Worm (Caenorhabditis elegans) whole organism, L4 larva: ENCODE results near the gene F25B3.4.

ENCODE experiments used
- F10B5.3 ChIP-seq: sonication (generic microtip); optimal IDR thresholded peaks from 2 replicates; lab custom pipeline; 2016; ENCODE audit warnings: mild to moderate bottlenecking, missing genetic modification characterization, missing compliant biosample characterization
- F26F4.8 ChIP-seq: fragments of 200-800 bp; sonication (Bioruptor generic); conservative IDR thresholded peaks from 2 replicates; pipeline ENCODE4 v1.3.6; 2022; ENCODE audit warnings: missing genetic modification characterization, missing compliant biosample characterization
- F37D6.2 ChIP-seq: sonication (generic microtip); optimal IDR thresholded peaks from 2 replicates; lab custom pipeline; 2016; ENCODE audit warnings: mild to moderate bottlenecking, missing genetic modification characterization, missing compliant biosample characterization
- T20F7.1 ChIP-seq: fragments of 200-800 bp; sonication (Bioruptor generic); optimal IDR thresholded peaks from 2 replicates; lab custom pipeline; 2018; ENCODE audit warnings: mild to moderate bottlenecking, missing genetic modification characterization, missing compliant biosample characterization
- Y48G9A.11 ChIP-seq: fragments of 200-800 bp; sonication (Bioruptor generic); IDR thresholded peaks from 2 replicates; pipeline ENCODE4 v1.3.6; 2022; ENCODE audit warnings: missing genetic modification reagents, missing genetic modification characterization, missing compliant biosample characterization
- Y5F2A.4 ChIP-seq: fragments of 200-800 bp; sonication (Bioruptor generic); optimal IDR thresholded peaks from 2 replicates; lab custom pipeline; 2018; ENCODE audit warnings: mild to moderate bottlenecking, missing genetic modification characterization, missing compliant biosample characterization
- aha-1 ChIP-seq: fragments of 150-350 bp; peaks from one replicate; lab custom pipeline; 2014; ENCODE audit warnings: missing biosample characterization, missing genetic modification characterization
- ama-1 ChIP-seq: fragments of 150-350 bp; optimal IDR thresholded peaks from 2 replicates; lab custom pipeline; 2014; ENCODE audit warnings: inconsistent platforms, mixed read lengths
- arid-1 ChIP-seq: fragments of 200-800 bp; sonication (Bioruptor generic); conservative IDR thresholded peaks from 2 replicates; pipeline ENCODE4 v1.3.6; 2022; ENCODE audit warnings: missing genetic modification reagents, missing genetic modification characterization, missing compliant biosample characterization
- ceh-20 ChIP-seq: fragments of 200-800 bp; sonication (Bioruptor generic); IDR thresholded peaks from 2 replicates; pipeline ENCODE4 v1.3.6; 2022; ENCODE audit warnings: missing genetic modification reagents, missing genetic modification characterization, missing compliant biosample characterization
- ceh-62 ChIP-seq: sonication (generic microtip); optimal IDR thresholded peaks from 2 replicates; lab custom pipeline; 2017; ENCODE audit warnings: missing biosample characterization, missing genetic modification characterization
- ceh-82 ChIP-seq: sonication (generic microtip); optimal IDR thresholded peaks from 2 replicates; lab custom pipeline; 2017; ENCODE audit warnings: missing biosample characterization, missing genetic modification characterization
- ces-1 ChIP-seq: fragments of 150-350 bp; sonication (generic microtip); optimal IDR thresholded peaks from 4 replicates; lab custom pipeline; 2014; ENCODE audit warnings: missing biosample characterization, missing genetic modification reagents, missing genetic modification characterization
- ctbp-1 ChIP-seq: fragments of 200-800 bp; sonication (Bioruptor generic); IDR thresholded peaks from 2 replicates; pipeline ENCODE4 v1.3.6; 2022; ENCODE audit warnings: missing genetic modification reagents, missing genetic modification characterization, missing compliant biosample characterization
- daf-16 ChIP-seq, 3 experiments: sonication (generic microtip); optimal IDR thresholded peaks; 2 replicates each; lab custom pipeline; 2016 to 2017; ENCODE audit warnings: missing genetic modification characterization in 3 of 3, missing genetic modification reagents in 3 of 3, mild to moderate bottlenecking in 2 of 3, missing compliant biosample characterization in 2 of 3, missing biosample characterization in 1 of 3, moderate library complexity in 1 of 3
- daf-19 ChIP-seq: fragments of 200-800 bp; sonication (Bioruptor generic); conservative IDR thresholded peaks from 2 replicates; pipeline ENCODE4 v1.3.6; 2022; ENCODE audit warnings: missing genetic modification characterization, missing compliant biosample characterization
- dmd-9 ChIP-seq: fragments of 200-800 bp; sonication (Bioruptor generic); IDR thresholded peaks from 2 replicates; pipeline ENCODE4 v1.3.6; 2022; ENCODE audit warnings: missing genetic modification reagents, missing genetic modification characterization, missing compliant biosample characterization
- duxl-1 ChIP-seq: sonication (generic microtip); optimal IDR thresholded peaks from 2 replicates; lab custom pipeline; 2016; ENCODE audit warnings: mild to moderate bottlenecking, missing genetic modification characterization, moderate library complexity, missing compliant biosample characterization; ENCODE audit not compliant: poor library complexity
- dve-1 ChIP-seq: sonication (generic microtip); optimal IDR thresholded peaks from 2 replicates; lab custom pipeline; 2017; ENCODE audit warnings: antibody characterized with exemption, mild to moderate bottlenecking, missing genetic modification characterization, missing compliant biosample characterization; ENCODE audit not compliant: insufficient read depth
- egl-27 ChIP-seq: sonication (generic microtip); optimal IDR thresholded peaks from 3 replicates; lab custom pipeline; 2017; ENCODE audit warnings: missing biosample characterization, missing genetic modification reagents, missing genetic modification characterization
- fkh-10 ChIP-seq: fragments of 150-350 bp; optimal IDR thresholded peaks from 2 replicates; lab custom pipeline; 2014; ENCODE audit warnings: missing biosample characterization, missing genetic modification reagents, missing genetic modification characterization
- fos-1 ChIP-seq: fragments of 150-350 bp; optimal IDR thresholded peaks from 2 replicates; lab custom pipeline; 2014; ENCODE audit warnings: missing biosample characterization, missing genetic modification characterization
- gei-8 ChIP-seq: fragments of 200-800 bp; sonication (Bioruptor generic); optimal IDR thresholded peaks from 2 replicates; lab custom pipeline; 2018; ENCODE audit warnings: mild to moderate bottlenecking, missing genetic modification characterization, missing compliant biosample characterization
- hlh-11 ChIP-seq: fragments of 200-800 bp; sonication (Bioruptor generic); optimal IDR thresholded peaks from 2 replicates; lab custom pipeline; 2018; ENCODE audit warnings: mild to moderate bottlenecking, missing genetic modification characterization, missing compliant biosample characterization
- jun-1 ChIP-seq: fragments of 150-350 bp; optimal IDR thresholded peaks from 2 replicates; lab custom pipeline; 2014; ENCODE audit warnings: missing biosample characterization, missing genetic modification reagents, missing genetic modification characterization
- lin-29 ChIP-seq: fragments of 200-800 bp; sonication (Bioruptor generic); IDR thresholded peaks from 2 replicates; pipeline ENCODE4 v1.3.6; 2022; ENCODE audit warnings: missing genetic modification reagents, missing genetic modification characterization, missing compliant biosample characterization
- lin-39 ChIP-seq: fragments of 150-350 bp; optimal IDR thresholded peaks from 2 replicates; lab custom pipeline; 2014; ENCODE audit warnings: missing biosample characterization, missing genetic modification reagents, missing genetic modification characterization
- mdt-29 ChIP-seq: fragments of 200-800 bp; sonication (Bioruptor generic); IDR thresholded peaks from 2 replicates; pipeline ENCODE4 v1.3.6; 2022; ENCODE audit warnings: missing genetic modification reagents, missing genetic modification characterization, missing compliant biosample characterization
- mxl-2 ChIP-seq: fragments of 200-800 bp; sonication (Bioruptor generic); conservative IDR thresholded peaks from 2 replicates; pipeline ENCODE4 v1.3.6; 2022; ENCODE audit warnings: missing genetic modification reagents, missing genetic modification characterization, missing compliant biosample characterization
- nhr-102 ChIP-seq: sonication (generic microtip); optimal IDR thresholded peaks from 2 replicates; lab custom pipeline; 2016; ENCODE audit warnings: mild to moderate bottlenecking, missing genetic modification characterization, moderate library complexity, missing compliant biosample characterization
- nhr-111 ChIP-seq: fragments of 200-800 bp; sonication (Bioruptor generic); optimal IDR thresholded peaks from 2 replicates; lab custom pipeline; 2018; ENCODE audit warnings: mild to moderate bottlenecking, missing genetic modification characterization, missing compliant biosample characterization
- nhr-237 ChIP-seq: sonication (generic microtip); optimal IDR thresholded peaks from 2 replicates; lab custom pipeline; 2017; ENCODE audit warnings: missing biosample characterization, missing genetic modification characterization
- nhr-28 ChIP-seq: fragments of 150-350 bp; optimal IDR thresholded peaks from 2 replicates; lab custom pipeline; 2014; ENCODE audit warnings: missing biosample characterization, missing genetic modification characterization
- nhr-6 ChIP-seq: fragments of 150-350 bp; optimal IDR thresholded peaks from 2 replicates; lab custom pipeline; 2014; ENCODE audit warnings: missing biosample characterization, missing genetic modification characterization
- nhr-76 ChIP-seq: fragments of 150-350 bp; optimal IDR thresholded peaks from 2 replicates; lab custom pipeline; 2014; ENCODE audit warnings: missing biosample characterization, missing genetic modification characterization
- nhr-77 ChIP-seq: fragments of 150-350 bp; optimal IDR thresholded peaks from 2 replicates; lab custom pipeline; 2014; ENCODE audit warnings: missing biosample characterization, missing genetic modification characterization
- pha-4 ChIP-seq, 2 experiments: fragments of 150-350 bp in 1 of 2; fragments of 200-800 bp in 1 of 2; sonication (Bioruptor generic) in 1 of 2; IDR thresholded peaks in 1 of 2; optimal IDR thresholded peaks in 1 of 2; 2 replicates each; pipeline versions ENCODE4 v1.3.6 to Lab custom; 2014 to 2022; ENCODE audit warnings: missing genetic modification characterization in 2 of 2, missing genetic modification reagents in 2 of 2, missing biosample characterization in 1 of 2, missing compliant biosample characterization in 1 of 2
- php-3 ChIP-seq: fragments of 200-800 bp; sonication (Bioruptor generic); IDR thresholded peaks from 2 replicates; pipeline ENCODE4 v1.3.6; 2022; ENCODE audit warnings: missing genetic modification reagents, missing genetic modification characterization, missing compliant biosample characterization
- pqm-1 ChIP-seq: sonication (generic microtip); optimal IDR thresholded peaks from 2 replicates; lab custom pipeline; 2017; ENCODE audit warnings: missing biosample characterization, missing genetic modification characterization
- sdz-12 ChIP-seq: fragments of 200-800 bp; sonication (Bioruptor generic); optimal IDR thresholded peaks from 2 replicates; lab custom pipeline; 2018; ENCODE audit warnings: mild to moderate bottlenecking, missing genetic modification characterization, missing compliant biosample characterization
- set-16 ChIP-seq: fragments of 200-800 bp; sonication (Bioruptor generic); IDR thresholded peaks from 2 replicates; pipeline ENCODE4 v1.3.6; 2022; ENCODE audit warnings: missing genetic modification reagents, missing genetic modification characterization, missing compliant biosample characterization
- skn-1 ChIP-seq: fragments of 150-350 bp; optimal IDR thresholded peaks from 2 replicates; lab custom pipeline; 2014; ENCODE audit warnings: missing biosample characterization, missing genetic modification characterization
- spr-1 ChIP-seq: sonication (generic microtip); optimal IDR thresholded peaks from 2 replicates; lab custom pipeline; 2016; ENCODE audit warnings: mild to moderate bottlenecking, missing genetic modification characterization, missing compliant biosample characterization
- spr-3 ChIP-seq: fragments of 200-800 bp; sonication (Bioruptor generic); optimal IDR thresholded peaks from 2 replicates; lab custom pipeline; 2018; ENCODE audit warnings: mild to moderate bottlenecking, missing genetic modification characterization, missing compliant biosample characterization
- tag-97 ChIP-seq: fragments of 200-800 bp; sonication (Bioruptor generic); IDR thresholded peaks from 2 replicates; pipeline ENCODE4 v1.3.6; 2022; ENCODE audit warnings: missing genetic modification characterization, missing compliant biosample characterization
- unc-130 ChIP-seq: sonication (generic microtip); optimal IDR thresholded peaks from 2 replicates; lab custom pipeline; 2016; ENCODE audit warnings: missing genetic modification reagents, missing genetic modification characterization, missing compliant biosample characterization
- unc-39 ChIP-seq: sonication (generic microtip); optimal IDR thresholded peaks from 2 replicates; lab custom pipeline; 2017; ENCODE audit warnings: missing biosample characterization, missing genetic modification characterization
- unc-62 ChIP-seq, 3 experiments: fragments of 150-350 bp in 1 of 3; sonication (generic microtip); optimal IDR thresholded peaks in 2 of 3; peaks in 1 of 3; 1 replicate in 1 of 3; 2 replicates in 2 of 3; lab custom pipeline; 2014 to 2017; ENCODE audit warnings: missing biosample characterization in 3 of 3, missing genetic modification characterization in 3 of 3, missing genetic modification reagents in 3 of 3, missing genotype in 1 of 3
- vab-7 ChIP-seq: fragments of 200-800 bp; sonication (Bioruptor generic); IDR thresholded peaks from 2 replicates; pipeline ENCODE4 v1.3.6; 2022; ENCODE audit warnings: missing genetic modification reagents, missing genetic modification characterization, missing compliant biosample characterization
- zfp-2 ChIP-seq: sonication (generic microtip); optimal IDR thresholded peaks from 2 replicates; lab custom pipeline; 2016; ENCODE audit warnings: mild to moderate bottlenecking, missing genetic modification characterization, missing compliant biosample characterization
- zip-11 ChIP-seq: fragments of 200-800 bp; sonication (Bioruptor generic); IDR thresholded peaks from 2 replicates; pipeline ENCODE4 v1.3.6; 2022; ENCODE audit warnings: missing genetic modification characterization, missing compliant biosample characterization

Gene F25B3.4

ce11 chrV:9549459-9549858 lies 19.1 kb downstream of the F25B3.4 start, which contains the start of gene nstp-10 (continued):
- no peak for TF ChIP-seq lin-29 (GFP tag; lab: Robert Waterston, UW)
- no peak for TF ChIP-seq fos-1 (tag; lab: Kevin White, UChicago)
- TF ChIP-seq nhr-28 (tag; lab: Kevin White, UChicago) = no peak
- TF ChIP-seq ceh-62 (tag; lab: Kevin White, UChicago) = no peak
- TF ChIP-seq lin-39 (tag; lab: Kevin White, UChicago) = no peak
- peak; percentile 48 for TF ChIP-seq dve-1 (tag; lab: Kevin White, UChicago)
- no peak for TF ChIP-seq ama-1 (lab: Kevin White, UChicago)
- no peak for TF ChIP-seq nhr-237 (tag; lab: Kevin White, UChicago)
- TF ChIP-seq vab-7 (GFP tag; lab: Robert Waterston, UW) = 0 out of 2 replicates have a peak, but pooled peaks have one; percentile 10
- TF ChIP-seq set-16 (GFP tag; lab: Robert Waterston, UW) = no peak
- peak; percentile 83 for TF ChIP-seq Y48G9A.11 (GFP tag; lab: Robert Waterston, UW)
- no peak for TF ChIP-seq fkh-10
- no peak for TF ChIP-seq gei-8 (GFP tag; lab: Kevin White, UChicago)
- no peak for TF ChIP-seq ctbp-1 (GFP tag; lab: Robert Waterston, UW)
- TF ChIP-seq T20F7.1 (GFP tag; lab: Kevin White, UChicago) = peak; percentile 54
- no peak for TF ChIP-seq F10B5.3 (tag; lab: Kevin White, UChicago)
- TF ChIP-seq ces-1 (GFP tag; lab: Kevin White, UChicago) = no peak
- TF ChIP-seq hlh-11 (tag; lab: Kevin White, UChicago) = peak; percentile 8
- TF ChIP-seq spr-3 (GFP tag; lab: Kevin White, UChicago) = no peak
- TF ChIP-seq nhr-111 = no peak
- 0 out of 2 replicates have a peak, but pooled peaks have one; percentile 33 for TF ChIP-seq arid-1 (GFP tag; lab: Robert Waterston, UW)
- no peak for TF ChIP-seq php-3 (GFP tag; lab: Robert Waterston, UW)
- TF ChIP-seq zip-11 (GFP tag; lab: Robert Waterston, UW) = no peak
- TF ChIP-seq daf-16 (GFP tag; optimal IDR thresholded peaks at IDR 0.05; lab: Kevin White, UChicago) = no peak
- TF ChIP-seq daf-16 (tag; optimal IDR thresholded peaks at IDR 0.05; lab: Kevin White, UChicago) = peak; percentile 7
- no peak for TF ChIP-seq pha-4 (GFP tag; IDR thresholded peaks at IDR 0.05; lab: Robert Waterston, UW)
- TF ChIP-seq pha-4 (tag; optimal IDR thresholded peaks at IDR 0.05; lab: Kevin White, UChicago) = peak; percentile 8
- TF ChIP-seq sdz-12 (GFP tag; lab: Kevin White, UChicago) = no peak
- no peak for TF ChIP-seq unc-62 (GFP tag; optimal IDR thresholded peaks at IDR 0.05 in 1 of 2; lab: Kevin White, UChicago)
- TF ChIP-seq unc-62 (tag; optimal IDR thresholded peaks at IDR 0.05; lab: Kevin White, UChicago) = no peak
- no peak for TF ChIP-seq jun-1 (tag; lab: Kevin White, UChicago)
- no peak for TF ChIP-seq skn-1 (tag; lab: Kevin White, UChicago)
- no peak for TF ChIP-seq tag-97 (GFP tag; lab: Robert Waterston, UW)
- TF ChIP-seq ceh-20 (GFP tag; lab: Robert Waterston, UW) = no peak
- no peak for TF ChIP-seq nhr-76 (tag; lab: Kevin White, UChicago)
- TF ChIP-seq unc-130 (GFP tag; lab: Kevin White, UChicago) = peak; percentile 93
- TF ChIP-seq mxl-2 = no peak
- no peak for TF ChIP-seq pqm-1 (tag; lab: Kevin White, UChicago)
- no peak for TF ChIP-seq ceh-82 (tag; lab: Kevin White, UChicago)
- TF ChIP-seq aha-1 = peak; percentile 94
- TF ChIP-seq nhr-6 (tag; lab: Kevin White, UChicago) = no peak
- peak; percentile 15 for TF ChIP-seq duxl-1
- no peak for TF ChIP-seq mdt-29 (GFP tag; lab: Robert Waterston, UW)
- no peak for TF ChIP-seq spr-1
- no peak for TF ChIP-seq nhr-77
- TF ChIP-seq F26F4.8 (GFP tag; lab: Robert Waterston, UW) = no peak
- no peak for TF ChIP-seq daf-19
- no peak for TF ChIP-seq unc-39 (tag; lab: Kevin White, UChicago)
- no peak for TF ChIP-seq zfp-2 (tag; lab: Kevin White, UChicago)
- 0 out of 2 replicates have a peak, but pooled peaks have one; percentile 38 for TF ChIP-seq dmd-9 (GFP tag; lab: Robert Waterston, UW)
- TF ChIP-seq nhr-102 = no peak
- no peak for TF ChIP-seq F37D6.2 (tag; lab: Kevin White, UChicago)
- TF ChIP-seq Y5F2A.4 (GFP tag; lab: Kevin White, UChicago) = no peak
- no peak for TF ChIP-seq egl-27 (tag; lab: Kevin White, UChicago)
